In the genomic region with DNA sequence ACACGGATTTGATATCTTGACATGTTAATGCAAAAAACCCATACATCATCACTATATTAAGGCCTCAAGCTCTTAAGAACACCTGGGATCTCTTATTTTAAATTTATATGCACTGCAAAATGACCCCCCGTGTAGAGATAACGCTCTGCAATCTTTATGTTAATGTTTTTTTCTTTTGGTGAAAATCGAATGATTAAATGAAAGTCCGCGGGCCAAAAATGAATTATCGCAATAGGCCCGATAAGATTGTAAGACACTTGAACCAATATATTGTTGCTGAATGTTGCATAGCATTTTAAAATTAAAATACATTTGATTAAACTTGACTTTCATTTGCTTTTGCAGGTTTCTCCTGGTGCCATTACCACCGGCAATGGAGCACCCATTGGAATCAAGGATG, we compare ENCODE assay signal across 3 fruit fly cellular contexts.
TF ChIP-seq lines count a peak whose summit lies in the region.

No protein-coding gene starts in this region.

- TF ChIP-seq CTCF in whole organism, embryonic (GFP tag; optimal IDR thresholded peaks at IDR 0.05; lab: Kevin White, UChicago), result no peak

TF ChIP-seq in whole organism, embryonic, 481 proteins besides CTCF, POLR2A, EP300 and RAD21:
- peak; percentile 35 for TF ChIP-seq exex (tag; optimal IDR thresholded peaks at IDR 0.05; lab: Kevin White, UChicago)
- TF ChIP-seq sug (tag; optimal IDR thresholded peaks at IDR 0.05; lab: Kevin White, UChicago), result peak; percentile 93
- no peak for TF ChIP-seq Ptx1 (GFP tag; IDR thresholded peaks at IDR 0.05; lab: Robert Waterston, UW)

TF ChIP-seq in whole organism, prepupa, 60 proteins besides CTCF, POLR2A, EP300 and RAD21:
- peak; percentile 94 for TF ChIP-seq svp (GFP tag; lab: Kevin White, UChicago)
- no peak for TF ChIP-seq CG8319 (GFP tag; optimal IDR thresholded peaks at IDR 0.05; lab: Kevin White, UChicago)
- TF ChIP-seq Sox15 (GFP tag; optimal IDR thresholded peaks at IDR 0.05; lab: Kevin White, UChicago), result no peak
- peak; percentile 56 for TF ChIP-seq Eip93F (GFP tag; optimal IDR thresholded peaks at IDR 0.05; lab: Kevin White, UChicago)
- TF ChIP-seq topi (GFP tag; optimal IDR thresholded peaks at IDR 0.05; lab: Kevin White, UChicago), result no peak
- TF ChIP-seq vri (GFP tag; optimal IDR thresholded peaks at IDR 0.05; lab: Kevin White, UChicago), result peak; percentile 68
- no peak for TF ChIP-seq Blimp-1 (GFP tag; optimal IDR thresholded peaks at IDR 0.05; lab: Kevin White, UChicago)
- no peak for TF ChIP-seq CG8632 (GFP tag; optimal IDR thresholded peaks at IDR 0.05; lab: Kevin White, UChicago)
- TF ChIP-seq fd59A (GFP tag; optimal IDR thresholded peaks at IDR 0.05; lab: Kevin White, UChicago), result no peak
- TF ChIP-seq Lpt (GFP tag; optimal IDR thresholded peaks at IDR 0.05; lab: Kevin White, UChicago), result no peak
- TF ChIP-seq eg (GFP tag; IDR thresholded peaks at IDR 0.05; lab: Robert Waterston, UW), result no peak

TF ChIP-seq in whole organism, wandering third instar larva, 38 proteins besides CTCF, POLR2A, EP300 and RAD21:
- TF ChIP-seq h (GFP tag; optimal IDR thresholded peaks at IDR 0.05; lab: Kevin White, UChicago), result no peak
- no peak for TF ChIP-seq Rel (GFP tag; optimal IDR thresholded peaks at IDR 0.05; lab: Kevin White, UChicago)
- peak; percentile 27 for TF ChIP-seq Rel (tag; optimal IDR thresholded peaks at IDR 0.05; lab: Kevin White, UChicago)
- peak; percentile 9 for TF ChIP-seq brk (GFP tag; optimal IDR thresholded peaks at IDR 0.05; lab: Kevin White, UChicago)
- no peak for TF ChIP-seq foxo (GFP tag; optimal IDR thresholded peaks at IDR 0.05; lab: Kevin White, UChicago)
- no peak for TF ChIP-seq Hnf4 (GFP tag; optimal IDR thresholded peaks at IDR 0.05; lab: Kevin White, UChicago)
- TF ChIP-seq Sp1 (GFP tag; optimal IDR thresholded peaks at IDR 0.05; lab: Kevin White, UChicago), result no peak
- no peak for TF ChIP-seq Hr83 (GFP tag; optimal IDR thresholded peaks at IDR 0.05; lab: Kevin White, UChicago; ENCODE audit: poor library complexity, severe bottlenecking)
- no peak for TF ChIP-seq sv (GFP tag; optimal IDR thresholded peaks at IDR 0.05; lab: Kevin White, UChicago)
- TF ChIP-seq br (GFP tag; optimal IDR thresholded peaks at IDR 0.05; lab: Kevin White, UChicago), result no peak
- TF ChIP-seq usp (GFP tag; optimal IDR thresholded peaks at IDR 0.05; lab: Kevin White, UChicago), result no peak
- TF ChIP-seq CG32264 (GFP tag; optimal IDR thresholded peaks at IDR 0.05; lab: Kevin White, UChicago), result no peak
- TF ChIP-seq OdsH (GFP tag; optimal IDR thresholded peaks at IDR 0.05; lab: Kevin White, UChicago), result no peak
TF ChIP-seq in whole organism, wandering third instar larva: peak in this region for 2.
